Fruit fly (Drosophila melanogaster) whole organism, embryonic: ENCODE results near the gene CG15196.

Experiments used
- Atf3 ChIP-seq: fragments of 200-800 bp; sonication (Bioruptor generic); optimal IDR thresholded peaks from 3 replicates; lab custom pipeline; 2016; ENCODE audit warnings: missing biosample characterization, missing genetic modification characterization
- BEAF-32 ChIP-seq: fragments of 200-800 bp; sonication (Bioruptor generic); optimal IDR thresholded peaks from 3 replicates; lab custom pipeline; 2017; ENCODE audit warnings: missing biosample characterization, missing genetic modification characterization, mild to moderate bottlenecking, moderate library complexity, missing genetic modification reagents
- Bgb ChIP-seq: fragments of 200-800 bp; sonication (Bioruptor generic); IDR thresholded peaks from 2 replicates; pipeline ENCODE4 v1.3.6; 2022; ENCODE audit warnings: missing biosample characterization, missing genetic modification characterization; ENCODE audit not compliant: partially characterized antibody
- BtbVII ChIP-seq: fragments of 200-800 bp; sonication (Bioruptor generic); optimal IDR thresholded peaks from 3 replicates; lab custom pipeline; 2017; ENCODE audit warnings: missing biosample characterization, mild to moderate bottlenecking, missing genetic modification characterization
- CG10274 ChIP-seq: fragments of 200-800 bp; sonication (Bioruptor generic); optimal IDR thresholded peaks from 3 replicates; lab custom pipeline; 2017; ENCODE audit warnings: missing biosample characterization, mild to moderate bottlenecking, missing genetic modification characterization
- CG10321 ChIP-seq: fragments of 200-800 bp; sonication (Bioruptor generic); IDR thresholded peaks from 2 replicates; pipeline ENCODE4 v1.3.6; 2022; ENCODE audit warnings: missing biosample characterization, missing genetic modification characterization
- CG12219 ChIP-seq: fragments of 200-800 bp; sonication (Bioruptor generic); optimal IDR thresholded peaks from 3 replicates; lab custom pipeline; 2018; ENCODE audit warnings: missing biosample characterization, mild to moderate bottlenecking, missing genetic modification characterization
- CG12942 ChIP-seq: fragments of 200-800 bp; sonication (Bioruptor generic); optimal IDR thresholded peaks from 3 replicates; lab custom pipeline; 2016; ENCODE audit warnings: missing biosample characterization, missing genetic modification characterization
- CG13287 ChIP-seq: fragments of 200-800 bp; sonication (Bioruptor generic); IDR thresholded peaks from 2 replicates; pipeline ENCODE4 v1.3.6; 2022; ENCODE audit warnings: missing biosample characterization, missing genetic modification characterization; ENCODE audit not compliant: partially characterized antibody
- CG13624 ChIP-seq: fragments of 200-800 bp; sonication (Bioruptor generic); optimal IDR thresholded peaks from 2 replicates; lab custom pipeline; 2016; ENCODE audit warnings: missing biosample characterization, missing genetic modification characterization
- CG13894 ChIP-seq: fragments of 200-800 bp; sonication (Bioruptor generic); optimal IDR thresholded peaks from 3 replicates; lab custom pipeline; 2018; ENCODE audit warnings: missing biosample characterization, mild to moderate bottlenecking, missing genetic modification characterization, moderate library complexity
- CG14860 ChIP-seq: fragments of 200-800 bp; sonication (Bioruptor generic); IDR thresholded peaks from 3 replicates; pipeline ENCODE4 v1.3.6; 2022; ENCODE audit warnings: missing biosample characterization, missing genetic modification characterization; ENCODE audit not compliant: partially characterized antibody
- CG15073 ChIP-seq: fragments of 200-800 bp; sonication (Bioruptor generic); optimal IDR thresholded peaks from 2 replicates; lab custom pipeline; 2016; ENCODE audit warnings: missing biosample characterization, missing genetic modification characterization
- CG32532 ChIP-seq: fragments of 200-800 bp; sonication (Bioruptor generic); IDR thresholded peaks from 2 replicates; pipeline ENCODE4 v1.3.6; 2022; ENCODE audit warnings: missing biosample characterization, missing genetic modification characterization
- CG4730 ChIP-seq: fragments of 200-800 bp; sonication (Bioruptor generic); IDR thresholded peaks from 2 replicates; pipeline ENCODE4 v1.3.6; 2022; ENCODE audit warnings: missing biosample characterization, missing genetic modification characterization
- CG7839 ChIP-seq: fragments of 200-800 bp; sonication (Bioruptor generic); optimal IDR thresholded peaks from 3 replicates; lab custom pipeline; 2018; ENCODE audit warnings: missing biosample characterization, mild to moderate bottlenecking, missing genetic modification characterization, moderate library complexity
- D19B ChIP-seq: fragments of 200-800 bp; sonication (Bioruptor generic); optimal IDR thresholded peaks from 2 replicates; lab custom pipeline; 2017; ENCODE audit warnings: missing biosample characterization, mild to moderate bottlenecking, missing genetic modification characterization
- Ets65A ChIP-seq: fragments of 200-800 bp; sonication (Bioruptor generic); peaks from one replicate; lab custom pipeline; 2016; ENCODE audit warnings: missing biosample characterization, missing genetic modification characterization
- Fer3 ChIP-seq: fragments of 200-800 bp; sonication (Bioruptor generic); optimal IDR thresholded peaks from 2 replicates; lab custom pipeline; 2018; ENCODE audit warnings: missing biosample characterization, mild to moderate bottlenecking, missing genetic modification characterization, moderate library complexity
- Hand ChIP-seq: fragments of 200-800 bp; sonication (Bioruptor generic); optimal IDR thresholded peaks from 2 replicates; lab custom pipeline; 2017; ENCODE audit warnings: mild to moderate bottlenecking, missing biosample characterization, missing genetic modification reagents, missing genetic modification characterization
- Lim3 ChIP-seq: fragments of 200-800 bp; sonication (Bioruptor generic); IDR thresholded peaks from 2 replicates; pipeline ENCODE4 v1.3.6; 2022; ENCODE audit warnings: missing biosample characterization, missing genetic modification characterization
- Med ChIP-seq: fragments of 200-800 bp; sonication (Bioruptor generic); peaks from one replicate; lab custom pipeline; 2016; ENCODE audit warnings: missing biosample characterization, missing genetic modification characterization, mild to moderate bottlenecking, inconsistent platforms, moderate library complexity
- Six4 ChIP-seq: fragments of 200-800 bp; sonication (Bioruptor generic); optimal IDR thresholded peaks from 2 replicates; lab custom pipeline; 2016; ENCODE audit warnings: missing biosample characterization, missing genetic modification characterization
- Sox102F ChIP-seq: fragments of 200-800 bp; sonication (Bioruptor generic); optimal IDR thresholded peaks from 2 replicates; lab custom pipeline; 2018; ENCODE audit warnings: missing biosample characterization, mild to moderate bottlenecking, missing genetic modification characterization, moderate library complexity
- Sry-δ ChIP-seq: fragments of 200-800 bp; sonication (Bioruptor generic); optimal IDR thresholded peaks from 2 replicates; lab custom pipeline; 2016; ENCODE audit warnings: missing biosample characterization, missing genetic modification characterization
- abd-A ChIP-seq: fragments of 200-800 bp; sonication (Bioruptor generic); optimal IDR thresholded peaks from 3 replicates; lab custom pipeline; 2019; ENCODE audit warnings: missing biosample characterization, mild to moderate bottlenecking, missing genetic modification characterization, moderate library complexity
- amos ChIP-seq: fragments of 200-800 bp; sonication (Bioruptor generic); IDR thresholded peaks from 2 replicates; pipeline ENCODE4 v1.3.6; 2022; ENCODE audit warnings: missing biosample characterization, missing genetic modification characterization; ENCODE audit not compliant: partially characterized antibody
- bcd ChIP-seq: fragments of 200-800 bp; sonication (Bioruptor generic); optimal IDR thresholded peaks from 2 replicates; lab custom pipeline; 2017; ENCODE audit warnings: missing biosample characterization, mild to moderate bottlenecking, missing genetic modification characterization
- btn ChIP-seq: fragments of 200-800 bp; sonication (Bioruptor generic); optimal IDR thresholded peaks from 2 replicates; lab custom pipeline; 2016; ENCODE audit warnings: missing biosample characterization, missing genetic modification characterization
- cato ChIP-seq: fragments of 200-800 bp; sonication (Bioruptor generic); optimal IDR thresholded peaks from 2 replicates; lab custom pipeline; 2016; ENCODE audit warnings: missing biosample characterization, missing genetic modification characterization, borderline replicate concordance
- chm ChIP-seq: fragments of 200-800 bp; sonication (Bioruptor generic); IDR thresholded peaks from 2 replicates; pipeline ENCODE4 v1.3.6; 2022; ENCODE audit warnings: missing biosample characterization, missing genetic modification characterization
- ci ChIP-seq: fragments of 200-800 bp; sonication (Bioruptor generic); IDR thresholded peaks from 3 replicates; pipeline ENCODE4 v1.3.6; 2022; ENCODE audit warnings: missing biosample characterization, missing genetic modification characterization
- da ChIP-seq: fragments of 200-800 bp; sonication (Bioruptor generic); optimal IDR thresholded peaks from 2 replicates; lab custom pipeline; 2016; ENCODE audit warnings: missing biosample characterization, missing genetic modification characterization
- dm ChIP-seq: fragments of 200-800 bp; sonication (Bioruptor generic); optimal IDR thresholded peaks from 3 replicates; lab custom pipeline; 2016; ENCODE audit warnings: missing biosample characterization, missing genetic modification characterization
- eve ChIP-seq, 2 experiments: fragments of >200 bp; optimal IDR thresholded peaks; 2 replicates each; lab custom pipeline; 2017; ENCODE audit warnings: missing biosample characterization in 2 of 2, missing genetic modification characterization in 2 of 2
- exex ChIP-seq: fragments of 200-800 bp; sonication (Bioruptor generic); optimal IDR thresholded peaks from 4 replicates; lab custom pipeline; 2018; ENCODE audit warnings: missing biosample characterization, mild to moderate bottlenecking, missing genetic modification characterization, moderate library complexity
- fru ChIP-seq: fragments of >200 bp; optimal IDR thresholded peaks from 2 replicates; lab custom pipeline; 2017
- gsb ChIP-seq: fragments of 200-800 bp; sonication (Bioruptor generic); IDR thresholded peaks from 2 replicates; pipeline ENCODE4 v1.3.6; 2022; ENCODE audit warnings: missing biosample characterization, missing genetic modification characterization
- gsb-n ChIP-seq: fragments of 200-800 bp; sonication (Bioruptor generic); optimal IDR thresholded peaks from 3 replicates; lab custom pipeline; 2018; ENCODE audit warnings: missing biosample characterization, mild to moderate bottlenecking, missing genetic modification characterization
- hbn ChIP-seq: fragments of 200-800 bp; sonication (Bioruptor generic); IDR thresholded peaks from 2 replicates; pipeline ENCODE4 v1.3.6; 2022; ENCODE audit warnings: missing biosample characterization, missing genetic modification characterization; ENCODE audit not compliant: partially characterized antibody
- kni ChIP-seq: fragments of 200-800 bp; sonication (Bioruptor generic); optimal IDR thresholded peaks from 3 replicates; lab custom pipeline; 2017; ENCODE audit warnings: mild to moderate bottlenecking, missing biosample characterization, missing genetic modification reagents, missing genetic modification characterization
- lilli ChIP-seq: fragments of 200-800 bp; sonication (Bioruptor generic); optimal IDR thresholded peaks from 3 replicates; lab custom pipeline; 2016; ENCODE audit warnings: missing biosample characterization, missing genetic modification characterization
- lov ChIP-seq, 2 experiments: fragments of 200-800 bp in 1 of 2; fragments of >200 bp in 1 of 2; sonication (Bioruptor generic) in 1 of 2; IDR thresholded peaks in 1 of 2; optimal IDR thresholded peaks in 1 of 2; 2 replicates in 1 of 2; 3 replicates in 1 of 2; pipeline versions ENCODE4 v1.3.6 to Lab custom; 2017 to 2022; ENCODE audit warnings: missing biosample characterization in 1 of 2, missing genetic modification characterization in 1 of 2
- org-1 ChIP-seq: fragments of 200-800 bp; sonication (Bioruptor generic); optimal IDR thresholded peaks from 2 replicates; lab custom pipeline; 2017; ENCODE audit warnings: missing biosample characterization, missing genetic modification characterization
- sd ChIP-seq: fragments of 200-800 bp; sonication (Bioruptor generic); optimal IDR thresholded peaks from 3 replicates; lab custom pipeline; 2018; ENCODE audit warnings: missing biosample characterization, mild to moderate bottlenecking, missing genetic modification characterization, moderate library complexity
- tap ChIP-seq: fragments of 200-800 bp; optimal IDR thresholded peaks from 3 replicates; lab custom pipeline; 2019; ENCODE audit warnings: missing biosample characterization, mild to moderate bottlenecking, missing genetic modification characterization, moderate library complexity
- tin ChIP-seq: fragments of 200-800 bp; sonication (Bioruptor generic); optimal IDR thresholded peaks from 3 replicates; lab custom pipeline; 2016; ENCODE audit warnings: missing biosample characterization, missing genetic modification characterization
- tll ChIP-seq, 2 experiments: fragments of 200-800 bp in 1 of 2; fragments of >200 bp in 1 of 2; sonication (Bioruptor generic) in 1 of 2; optimal IDR thresholded peaks; 2 replicates each; lab custom pipeline; 2017 to 2019; ENCODE audit warnings: missing biosample characterization in 2 of 2, missing genetic modification characterization in 2 of 2, mild to moderate bottlenecking in 1 of 2, moderate library complexity in 1 of 2
- zfh2 ChIP-seq: fragments of 200-800 bp; sonication (Bioruptor generic); optimal IDR thresholded peaks from 2 replicates; lab custom pipeline; 2016; ENCODE audit warnings: missing biosample characterization, missing genetic modification characterization

The CG15196 gene

DNA sequence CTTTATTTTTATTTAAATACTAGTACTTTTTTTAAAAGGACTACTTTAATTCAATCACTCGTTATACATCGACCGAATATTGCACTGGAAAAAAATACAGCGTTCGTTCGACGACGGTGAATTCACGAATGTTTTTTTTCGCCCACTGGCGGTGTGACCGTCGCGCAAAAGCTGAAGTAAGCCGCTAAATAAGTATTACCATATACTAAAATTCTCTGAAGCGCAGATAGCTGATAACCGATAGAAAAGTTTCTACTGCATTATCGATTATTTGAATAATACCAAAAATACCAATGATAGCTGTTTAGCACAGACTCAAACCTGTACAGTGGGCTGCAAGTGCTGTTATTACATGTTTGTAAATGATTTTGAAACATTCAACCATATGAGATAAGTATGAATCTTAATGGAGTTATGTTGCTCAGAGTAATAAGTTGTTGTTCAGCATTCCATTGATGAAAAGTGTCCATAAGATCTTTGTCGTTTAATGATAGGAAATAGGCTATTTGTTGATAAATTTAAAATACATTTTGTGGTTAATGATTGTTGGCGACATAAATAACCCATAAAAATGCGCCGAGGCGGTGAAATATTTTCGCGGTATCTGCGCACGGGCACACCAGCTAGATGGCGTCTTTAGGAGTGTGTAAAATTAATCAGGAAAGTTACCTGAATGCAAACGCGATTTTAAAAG is 44.6 kb downstream of the CG15196 start, which contains the start of the genes Evi5 and HP5 (continued):
- TF ChIP-seq da (GFP tag; lab: Kevin White, UChicago) (no peak), lov (optimal IDR thresholded peaks at IDR 0.05; lab: Kevin White, UChicago) (no peak), lov (GFP tag; IDR thresholded peaks at IDR 0.05; lab: Robert Waterston, UW) (no peak), ci (GFP tag; lab: Robert Waterston, UW) (0 out of 3 replicates have a peak, but pooled peaks have one; percentile 40), bcd (peak; percentile 44), BEAF-32 (GFP tag; lab: Kevin White, UChicago) (peak; percentile 72), tap (tag; lab: Kevin White, UChicago) (no peak), Sry-δ (peak; percentile 67), Hand (GFP tag; lab: Kevin White, UChicago) (no peak), CG4730 (GFP tag; lab: Robert Waterston, UW) (peak; percentile 61; the same call in 1 of the 2 replicates), CG10321 (GFP tag; lab: Robert Waterston, UW) (no peak), CG13624 (GFP tag; lab: Kevin White, UChicago) (peak; percentile 80), Six4 (GFP tag; lab: Kevin White, UChicago) (no peak), gsb-n (tag; lab: Kevin White, UChicago) (no peak), amos (GFP tag; lab: Robert Waterston, UW) (peak; percentile 64), sd (peak; percentile 34), CG13894 (tag; lab: Kevin White, UChicago) (peak; percentile 27), tll (GFP tag; optimal IDR thresholded peaks at IDR 0.05; lab: Kevin White, UChicago) (peak in 1 of 2 experiments; percentile 54), CG13287 (GFP tag; lab: Robert Waterston, UW) (peak; percentile 57; the same call in 1 of the 2 replicates), CG12219 (GFP tag; lab: Kevin White, UChicago) (peak; percentile 3), gsb (GFP tag; lab: Robert Waterston, UW) (no peak), Fer3 (tag; lab: Kevin White, UChicago) (peak; percentile 12), exex (no peak), CG7839 (peak; percentile 69), abd-A (peak; percentile 18), Lim3 (GFP tag; lab: Robert Waterston, UW) (no peak), BtbVII (GFP tag; lab: Kevin White, UChicago) (no peak), Sox102F (GFP tag; lab: Kevin White, UChicago) (no peak), D19B (GFP tag; lab: Kevin White, UChicago) (no peak), org-1 (no peak), cato (no peak), fru (lab: Kevin White, UChicago) (no peak), eve (GFP tag; optimal IDR thresholded peaks at IDR 0.05; lab: Kevin White, UChicago) (peak in 1 of 2 experiments; percentile 32), Med (peak; percentile 94), CG15073 (GFP tag; lab: Kevin White, UChicago) (no peak), Ets65A (GFP tag; lab: Kevin White, UChicago) (peak; percentile 92), chm (GFP tag; lab: Robert Waterston, UW) (no peak), lilli (peak; percentile 84), Bgb (GFP tag; lab: Robert Waterston, UW) (peak; percentile 60; the same call in 1 of the 2 replicates), CG14860 (GFP tag; lab: Robert Waterston, UW) (no peak), Atf3 (no peak), CG32532 (GFP tag; lab: Robert Waterston, UW) (peak; percentile 71), kni (GFP tag; lab: Kevin White, UChicago) (no peak), CG12942 (peak; percentile 20), tin (peak; percentile 32), btn (GFP tag; lab: Kevin White, UChicago) (no peak), dm (GFP tag; lab: Kevin White, UChicago) (peak; percentile 28), hbn (GFP tag; lab: Robert Waterston, UW) (peak; percentile 26; the same call in 1 of the 2 replicates), zfh2 (GFP tag; lab: Kevin White, UChicago) (peak; percentile 49), CG10274 (no peak)
